Fruit fly (Drosophila melanogaster) whole organism, embryonic: ENCODE measurements around the gene Root.

Source experiments
- Atf6 ChIP-seq: fragments of 200-800 bp; sonication (Bioruptor generic); IDR thresholded peaks from 2 replicates; pipeline ENCODE4 v1.3.6; 2022; ENCODE audit warnings: missing biosample characterization, missing genetic modification characterization
- Bgb ChIP-seq: fragments of 200-800 bp; sonication (Bioruptor generic); IDR thresholded peaks from 2 replicates; pipeline ENCODE4 v1.3.6; 2022; ENCODE audit warnings: missing biosample characterization, missing genetic modification characterization; ENCODE audit not compliant: partially characterized antibody
- CG10565 ChIP-seq: fragments of 200-800 bp; sonication (Bioruptor generic); optimal IDR thresholded peaks from 3 replicates; lab custom pipeline; 2016; ENCODE audit warnings: missing biosample characterization, mild to moderate bottlenecking, missing genetic modification characterization
- CG11696 ChIP-seq: fragments of 200-800 bp; sonication (Bioruptor generic); IDR thresholded peaks from 2 replicates; pipeline ENCODE4 v1.3.6; 2022; ENCODE audit warnings: missing biosample characterization, missing genetic modification characterization
- CG12391 ChIP-seq: fragments of 200-800 bp; sonication (Bioruptor generic); optimal IDR thresholded peaks from 3 replicates; lab custom pipeline; 2018; ENCODE audit warnings: missing biosample characterization, mild to moderate bottlenecking, missing genetic modification characterization, moderate library complexity
- CG1603 ChIP-seq: fragments of 200-800 bp; sonication (Bioruptor generic); optimal IDR thresholded peaks from 2 replicates; lab custom pipeline; 2019; ENCODE audit warnings: missing biosample characterization, mild to moderate bottlenecking, missing genetic modification characterization, moderate library complexity
- CG17385 ChIP-seq: fragments of 200-800 bp; sonication (Bioruptor generic); optimal IDR thresholded peaks from 3 replicates; lab custom pipeline; 2018; ENCODE audit warnings: missing biosample characterization, mild to moderate bottlenecking, missing genetic modification characterization
- CG17829 ChIP-seq: fragments of 200-800 bp; optimal IDR thresholded peaks from 2 replicates; lab custom pipeline; 2019; ENCODE audit warnings: missing biosample characterization, mild to moderate bottlenecking, missing genetic modification characterization, moderate library complexity
- CG17912 ChIP-seq: fragments of 200-800 bp; sonication (Bioruptor generic); optimal IDR thresholded peaks from 2 replicates; lab custom pipeline; 2018; ENCODE audit warnings: missing biosample characterization, mild to moderate bottlenecking, missing genetic modification characterization
- CG31224 ChIP-seq: fragments of 200-800 bp; sonication (Bioruptor generic); IDR thresholded peaks from 2 replicates; pipeline ENCODE4 v1.3.6; 2022; ENCODE audit warnings: missing biosample characterization, missing genetic modification characterization
- CG34224 ChIP-seq: fragments of 200-800 bp; sonication (Bioruptor generic); IDR thresholded peaks from 3 replicates; pipeline ENCODE4 v1.3.6; 2022; ENCODE audit warnings: missing biosample characterization, missing genetic modification characterization; ENCODE audit not compliant: partially characterized antibody
- CG3838 ChIP-seq: fragments of 200-800 bp; sonication (Bioruptor generic); optimal IDR thresholded peaks from 3 replicates; lab custom pipeline; 2016; ENCODE audit warnings: missing biosample characterization, missing genetic modification characterization
- CG4617 ChIP-seq: fragments of 200-800 bp; sonication (Bioruptor generic); optimal IDR thresholded peaks from 3 replicates; lab custom pipeline; 2016; ENCODE audit warnings: missing biosample characterization, missing genetic modification characterization, borderline replicate concordance
- CG4730 ChIP-seq: fragments of 200-800 bp; sonication (Bioruptor generic); IDR thresholded peaks from 2 replicates; pipeline ENCODE4 v1.3.6; 2022; ENCODE audit warnings: missing biosample characterization, missing genetic modification characterization
- CG7271 ChIP-seq: fragments of 200-800 bp; sonication (Bioruptor generic); optimal IDR thresholded peaks from 2 replicates; lab custom pipeline; 2018; ENCODE audit warnings: missing biosample characterization, mild to moderate bottlenecking, missing genetic modification characterization, moderate library complexity
- CG7963 ChIP-seq: fragments of 200-800 bp; sonication (Bioruptor generic); IDR thresholded peaks from 3 replicates; pipeline ENCODE4 v1.3.6; 2022; ENCODE audit warnings: missing biosample characterization, missing genetic modification characterization; ENCODE audit not compliant: partially characterized antibody
- CG8944 ChIP-seq: fragments of 200-800 bp; sonication (Bioruptor generic); optimal IDR thresholded peaks from 3 replicates; lab custom pipeline; 2016; ENCODE audit warnings: missing biosample characterization, missing genetic modification characterization
- CG9215 ChIP-seq: fragments of 200-800 bp; sonication (Bioruptor generic); IDR thresholded peaks from 2 replicates; pipeline ENCODE4 v1.3.6; 2022; ENCODE audit warnings: missing biosample characterization, missing genetic modification characterization
- Dp ChIP-seq: fragments of 200-800 bp; sonication (Bioruptor generic); optimal IDR thresholded peaks from 2 replicates; lab custom pipeline; 2018; ENCODE audit warnings: missing biosample characterization, mild to moderate bottlenecking, missing genetic modification characterization, moderate library complexity
- Ets65A ChIP-seq: fragments of 200-800 bp; sonication (Bioruptor generic); peaks from one replicate; lab custom pipeline; 2016; ENCODE audit warnings: missing biosample characterization, missing genetic modification characterization
- Ets97D ChIP-seq: fragments of 200-800 bp; sonication (Bioruptor generic); optimal IDR thresholded peaks from 3 replicates; lab custom pipeline; 2016; ENCODE audit warnings: missing biosample characterization, missing genetic modification characterization
- Lhr ChIP-seq: fragments of 200-800 bp; sonication (Bioruptor generic); optimal IDR thresholded peaks from 3 replicates; lab custom pipeline; 2017; ENCODE audit warnings: mild to moderate bottlenecking, missing biosample characterization, missing genetic modification reagents, missing genetic modification characterization
- MBD-R2 ChIP-seq: fragments of 200-800 bp; sonication (Bioruptor generic); IDR thresholded peaks from 2 replicates; pipeline ENCODE4 v1.3.6; 2022; ENCODE audit warnings: missing biosample characterization, missing genetic modification characterization
- MTF-1 ChIP-seq: fragments of 200-800 bp; sonication (Bioruptor generic); optimal IDR thresholded peaks from 2 replicates; lab custom pipeline; 2018; ENCODE audit warnings: missing biosample characterization, mild to moderate bottlenecking, missing genetic modification characterization, borderline replicate concordance
- Med ChIP-seq: fragments of 200-800 bp; sonication (Bioruptor generic); peaks from one replicate; lab custom pipeline; 2016; ENCODE audit warnings: missing biosample characterization, missing genetic modification characterization, mild to moderate bottlenecking, inconsistent platforms, moderate library complexity
- Myb ChIP-seq: fragments of 200-800 bp; sonication (Bioruptor generic); optimal IDR thresholded peaks from 2 replicates; lab custom pipeline; 2016; ENCODE audit warnings: missing biosample characterization, missing genetic modification characterization
- Neu2 ChIP-seq: fragments of 200-800 bp; sonication (Bioruptor generic); optimal IDR thresholded peaks from 3 replicates; lab custom pipeline; 2016; ENCODE audit warnings: missing biosample characterization, missing genetic modification characterization, borderline replicate concordance
- Nf-YB ChIP-seq: fragments of 200-800 bp; sonication (Bioruptor generic); optimal IDR thresholded peaks from 3 replicates; lab custom pipeline; 2019; ENCODE audit warnings: missing biosample characterization, mild to moderate bottlenecking, missing genetic modification characterization, moderate library complexity
- Opbp ChIP-seq: fragments of 200-800 bp; sonication (Bioruptor generic); IDR thresholded peaks from 3 replicates; pipeline ENCODE4 v1.3.6; 2022; ENCODE audit warnings: missing biosample characterization, missing genetic modification characterization; ENCODE audit not compliant: partially characterized antibody
- Scr ChIP-seq: fragments of 200-800 bp; sonication (Bioruptor generic); IDR thresholded peaks from 2 replicates; pipeline ENCODE4 v1.3.6; 2022; ENCODE audit warnings: missing biosample characterization, missing genetic modification characterization; ENCODE audit not compliant: partially characterized antibody
- Sin3A ChIP-seq: fragments of >200 bp; optimal IDR thresholded peaks from 2 replicates; lab custom pipeline; 2018
- YL-1 ChIP-seq: fragments of 200-800 bp; sonication (Bioruptor generic); optimal IDR thresholded peaks from 3 replicates; lab custom pipeline; 2017; ENCODE audit warnings: missing biosample characterization, mild to moderate bottlenecking, missing genetic modification characterization
- amos ChIP-seq: fragments of 200-800 bp; sonication (Bioruptor generic); IDR thresholded peaks from 2 replicates; pipeline ENCODE4 v1.3.6; 2022; ENCODE audit warnings: missing biosample characterization, missing genetic modification characterization; ENCODE audit not compliant: partially characterized antibody
- ash1 ChIP-seq: fragments of 200-800 bp; sonication (Bioruptor generic); optimal IDR thresholded peaks from 2 replicates; lab custom pipeline; 2018; ENCODE audit warnings: missing biosample characterization, mild to moderate bottlenecking, missing genetic modification characterization
- crp ChIP-seq, 2 experiments: fragments of 200-800 bp; sonication (Bioruptor generic); optimal IDR thresholded peaks; 2 replicates in 1 of 2; 3 replicates in 1 of 2; lab custom pipeline; 2017; ENCODE audit warnings: missing biosample characterization in 2 of 2, missing genetic modification characterization in 2 of 2, mild to moderate bottlenecking in 1 of 2, moderate library complexity in 1 of 2
- da ChIP-seq: fragments of 200-800 bp; sonication (Bioruptor generic); optimal IDR thresholded peaks from 2 replicates; lab custom pipeline; 2016; ENCODE audit warnings: missing biosample characterization, missing genetic modification characterization
- gfzf ChIP-seq: fragments of 200-800 bp; sonication (Bioruptor generic); optimal IDR thresholded peaks from 2 replicates; lab custom pipeline; 2016; ENCODE audit warnings: missing biosample characterization, mild to moderate bottlenecking, missing genetic modification characterization, moderate library complexity
- h ChIP-seq: fragments of >200 bp; optimal IDR thresholded peaks from 2 replicates; lab custom pipeline; 2017
- hbn ChIP-seq: fragments of 200-800 bp; sonication (Bioruptor generic); IDR thresholded peaks from 2 replicates; pipeline ENCODE4 v1.3.6; 2022; ENCODE audit warnings: missing biosample characterization, missing genetic modification characterization; ENCODE audit not compliant: partially characterized antibody
- lbe ChIP-seq: fragments of 200-800 bp; sonication (Bioruptor generic); optimal IDR thresholded peaks from 2 replicates; lab custom pipeline; 2016; ENCODE audit warnings: missing biosample characterization, mild to moderate bottlenecking, missing genetic modification characterization
- luna ChIP-seq: fragments of 200-800 bp; sonication (Bioruptor generic); optimal IDR thresholded peaks from 2 replicates; lab custom pipeline; 2016; ENCODE audit warnings: missing biosample characterization, missing genetic modification characterization
- phol ChIP-seq: fragments of 200-800 bp; sonication (Bioruptor generic); optimal IDR thresholded peaks from 3 replicates; lab custom pipeline; 2018; ENCODE audit warnings: missing biosample characterization, mild to moderate bottlenecking, missing genetic modification characterization, moderate library complexity
- pzg ChIP-seq: fragments of 200-800 bp; sonication (Bioruptor generic); optimal IDR thresholded peaks from 3 replicates; lab custom pipeline; 2018; ENCODE audit warnings: missing biosample characterization, mild to moderate bottlenecking, missing genetic modification characterization, moderate library complexity
- sens ChIP-seq: fragments of 200-800 bp; sonication (Bioruptor generic); peaks from one replicate; lab custom pipeline; 2016; ENCODE audit warnings: missing biosample characterization, missing genetic modification characterization
- sna ChIP-seq: fragments of 200-800 bp; sonication (Bioruptor generic); IDR thresholded peaks from 2 replicates; pipeline ENCODE4 v1.3.6; 2022; ENCODE audit warnings: missing biosample characterization, missing genetic modification characterization; ENCODE audit not compliant: partially characterized antibody
- trem ChIP-seq: fragments of 200-800 bp; optimal IDR thresholded peaks from 3 replicates; lab custom pipeline; 2019; ENCODE audit warnings: missing biosample characterization, mild to moderate bottlenecking, missing genetic modification characterization, moderate library complexity
- unc-4 ChIP-seq: fragments of 200-800 bp; sonication (Bioruptor generic); IDR thresholded peaks from 2 replicates; pipeline ENCODE4 v1.3.6; 2022; ENCODE audit warnings: missing biosample characterization, missing genetic modification characterization; ENCODE audit not compliant: partially characterized antibody
- wek ChIP-seq: fragments of 200-800 bp; sonication (Bioruptor generic); optimal IDR thresholded peaks from 3 replicates; lab custom pipeline; 2018; ENCODE audit warnings: missing biosample characterization, mild to moderate bottlenecking, missing genetic modification characterization, moderate library complexity

Root gene

dm6 chr3R:24130080-24130479 lies 17.0 kb downstream of the Root start, which contains the start of the genes GatB and Tsc1 (continued):
- TF ChIP-seq trem (tag; lab: Kevin White, UChicago) (peak; percentile 48), Ets97D (GFP tag; lab: Kevin White, UChicago) (no peak), CG17385 (GFP tag; lab: Kevin White, UChicago) (peak; percentile 46), hbn (GFP tag; lab: Robert Waterston, UW) (peak; percentile 38; the same call in 1 of the 2 replicates), CG1603 (tag; lab: Kevin White, UChicago) (no peak), CG7963 (GFP tag; lab: Robert Waterston, UW) (peak; percentile 37; the same call in 1 of the 3 replicates), Myb (peak; percentile 19), Scr (GFP tag; lab: Robert Waterston, UW) (peak; percentile 37), Neu2 (peak; percentile 73), unc-4 (GFP tag; lab: Robert Waterston, UW) (peak; percentile 43; the same call in 1 of the 2 replicates), sna (peak; percentile 46; the same call in 1 of the 2 replicates), CG11696 (no peak), Ets65A (peak; percentile 43), Nf-YB (GFP tag; lab: Kevin White, UChicago) (peak; percentile 36), sens (GFP tag; lab: Kevin White, UChicago) (peak; percentile 6), CG31224 (GFP tag; lab: Robert Waterston, UW) (no peak), Bgb (GFP tag; lab: Robert Waterston, UW) (peak; percentile 62), gfzf (GFP tag; lab: Kevin White, UChicago) (peak; percentile 5), Sin3A (lab: Kevin White, UChicago) (peak; percentile 61), MBD-R2 (GFP tag; lab: Robert Waterston, UW) (peak; percentile 98), pzg (peak; percentile 74), CG10565 (no peak)

DNA sequence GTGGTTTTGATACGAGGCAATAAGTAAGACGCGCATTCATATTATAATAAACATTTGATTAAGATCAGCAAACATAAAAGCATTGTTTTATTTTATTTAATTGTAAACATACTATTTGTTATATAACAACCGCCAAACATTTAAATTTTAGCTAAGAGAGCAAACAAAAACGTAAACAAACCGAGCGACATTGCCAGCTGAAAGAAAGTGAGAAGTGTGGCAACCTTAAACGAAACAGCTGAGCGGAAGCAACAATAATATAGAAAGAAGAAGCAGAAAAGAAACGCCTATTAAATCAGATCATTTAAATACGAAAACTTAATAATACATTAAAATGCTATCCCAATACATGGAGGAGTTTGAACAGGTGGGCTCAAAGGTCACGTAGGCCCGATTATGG lies 21.5 kb downstream of the Root start, which contains the start of gene Sec10:
Sec10 (plus strand) TSS at position 252 of the 400 bp plus-strand sequence.
- TF ChIP-seq CG34224 (GFP tag; lab: Robert Waterston, UW) (0 out of 3 replicates have a peak, but pooled peaks have one; percentile 25), Dp (GFP tag; lab: Kevin White, UChicago) (peak; percentile 85), CG8944 (GFP tag; lab: Kevin White, UChicago) (no peak), CG7271 (peak; percentile 11), hbn (GFP tag; lab: Robert Waterston, UW) (peak; percentile 13; the same call in 1 of the 2 replicates), CG4730 (no peak), CG4617 (GFP tag; lab: Kevin White, UChicago) (peak; percentile 43), CG3838 (peak; percentile 99), CG17385 (GFP tag; lab: Kevin White, UChicago) (peak; percentile 97), lbe (peak; percentile 55), h (lab: Kevin White, UChicago) (no peak), Opbp (0 out of 3 replicates have a peak, but pooled peaks have one; percentile 37), Atf6 (GFP tag; lab: Robert Waterston, UW) (no peak), amos (GFP tag; lab: Robert Waterston, UW) (no peak), da (no peak), CG17912 (peak; percentile 48), luna (GFP tag; lab: Kevin White, UChicago) (no peak), CG1603 (tag; lab: Kevin White, UChicago) (no peak), phol (tag; lab: Kevin White, UChicago) (peak; percentile 7), wek (peak; percentile 62), ash1 (GFP tag; lab: Kevin White, UChicago) (no peak), MTF-1 (GFP tag; lab: Kevin White, UChicago) (peak; percentile 9), CG17829 (peak; percentile 27), crp (GFP tag; optimal IDR thresholded peaks at IDR 0.05; lab: Kevin White, UChicago) (peak; percentile 90 to 97), Lhr (GFP tag; lab: Kevin White, UChicago) (peak; percentile 30), CG12391 (tag; lab: Kevin White, UChicago) (no peak), Sin3A (lab: Kevin White, UChicago) (peak; percentile 14), YL-1 (GFP tag; lab: Kevin White, UChicago) (peak; percentile 83), trem (tag; lab: Kevin White, UChicago) (peak; percentile 81), Med (GFP tag; lab: Kevin White, UChicago) (peak; percentile 67), CG9215 (peak; percentile 94)
